Worm (Caenorhabditis elegans): ENCODE results near the gene dtmk-1.

The dtmk-1 gene

ce11 chrII:9928470-9928869 is 38.4 kb downstream of the dtmk-1 start:
- TF ChIP-seq aha-1 (tag) (peak; percentile 91), duxl-1 (tag; optimal IDR thresholded peaks at IDR 0.05; ENCODE audit: poor library complexity) (no peak)

DNA sequence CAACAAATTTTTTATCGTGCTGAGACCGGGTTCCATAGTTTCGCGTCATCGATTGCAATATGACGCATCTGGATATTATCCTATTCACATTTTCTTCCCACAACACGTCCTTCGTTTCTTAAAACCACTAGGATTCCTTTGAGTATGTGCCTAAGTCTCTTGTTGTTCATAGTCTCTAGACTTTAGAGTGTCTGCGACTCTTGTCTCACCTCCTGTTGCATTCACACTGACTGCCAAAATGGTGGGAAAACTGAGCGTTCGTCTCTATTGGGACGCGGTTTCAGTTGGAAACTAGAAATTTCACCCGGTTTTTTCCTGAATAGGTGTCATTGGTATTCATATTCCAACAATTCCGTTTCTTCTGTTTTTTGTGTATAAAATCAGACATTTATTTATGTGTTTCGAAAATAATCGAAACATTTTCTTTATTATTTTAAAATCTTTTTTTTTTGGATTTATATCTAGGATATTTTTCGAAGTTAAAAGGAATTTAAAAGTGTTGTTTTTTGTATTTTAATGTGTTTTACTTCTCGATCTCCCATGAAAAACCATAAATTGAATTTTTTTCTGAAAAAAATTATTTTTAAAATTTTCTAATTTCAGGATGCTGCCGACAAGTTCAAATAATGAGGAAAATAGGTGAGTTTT is 45.2 kb downstream of the dtmk-1 start, which contains the start of gene C05C10.2:
Gene C05C10.2, plus strand, starts transcription at position 598 of the 648 bp plus-strand sequence.
- TF ChIP-seq aha-1 (tag): peak; percentile 72
- peak in 1 of 2 experiments; percentile 42 for TF ChIP-seq unc-62 (GFP tag; optimal IDR thresholded peaks at IDR 0.05 in 1 of 2)
- TF ChIP-seq unc-62 (tag; optimal IDR thresholded peaks at IDR 0.05): no peak
- TF ChIP-seq duxl-1 (tag; optimal IDR thresholded peaks at IDR 0.05; ENCODE audit: poor library complexity): no peak

DNA sequence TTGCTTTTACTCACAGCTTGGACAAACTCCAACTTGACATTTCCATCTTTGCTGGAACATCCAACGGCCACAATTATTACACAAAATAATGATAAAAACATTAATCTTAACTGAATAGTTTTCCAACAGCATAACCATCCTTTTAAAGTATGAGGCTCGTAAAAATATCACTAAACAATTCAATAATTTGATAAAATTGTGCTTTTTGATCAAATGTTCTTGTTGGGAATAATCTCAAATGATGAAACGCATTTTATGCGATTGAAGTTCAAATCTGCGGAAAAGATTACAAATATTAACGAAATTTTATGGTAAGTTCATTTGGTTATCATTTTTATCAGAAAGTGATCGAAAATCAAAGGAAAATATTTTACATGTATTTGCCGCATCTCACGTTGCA is 46.4 kb downstream of the dtmk-1 start, which contains the start of gene pho-10:
Gene pho-10, minus strand, starts transcription at position 101 of the 400 bp plus-strand sequence.
- TF ChIP-seq F37D6.2 (tag; optimal IDR thresholded peaks at IDR 0.05) (no peak), lin-13 (GFP tag; optimal IDR thresholded peaks at IDR 0.05) (no peak), daf-8 (GFP tag; IDR thresholded peaks at IDR 0.05) (no peak), mdt-29 (GFP tag; IDR thresholded peaks at IDR 0.05) (no peak), attf-4 (tag; optimal IDR thresholded peaks at IDR 0.05) (no peak), nhr-111 (GFP tag; optimal IDR thresholded peaks at IDR 0.05) (no peak), R02D3.7 (tag; optimal IDR thresholded peaks at IDR 0.05) (no peak), arid-1 (GFP tag; conservative IDR thresholded peaks at IDR 0.05) (no peak), skn-1 (tag; optimal IDR thresholded peaks at IDR 0.05) (no peak), Y5F2A.4 (GFP tag; optimal IDR thresholded peaks at IDR 0.05) (no peak)

DNA sequence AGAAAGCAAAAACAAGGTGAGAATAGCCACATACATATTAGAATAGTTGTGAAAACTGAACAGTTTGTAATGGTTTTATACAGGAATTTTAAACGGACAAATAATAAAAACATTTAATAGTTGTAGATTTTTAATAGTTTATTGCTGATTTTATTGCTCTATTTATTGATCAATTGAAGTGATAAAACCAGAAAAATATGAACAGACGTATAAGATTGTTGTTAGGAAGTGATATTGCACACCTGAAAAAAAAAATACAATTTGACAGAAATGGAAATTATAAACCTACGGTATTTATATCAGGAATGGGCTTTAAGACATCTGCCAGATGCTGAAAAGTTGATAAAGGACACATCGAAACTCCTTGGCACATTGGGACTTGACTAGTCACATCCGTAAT is 49.0 kb downstream of the dtmk-1 start, which contains the start of gene C05C10.8:
Gene C05C10.8, minus strand, starts transcription at position 101 of the 400 bp plus-strand sequence.
- no peak for TF ChIP-seq dmd-8 (GFP tag; IDR thresholded peaks at IDR 0.05)

ce11 chrII:9916177-9916576 is 50.7 kb downstream of the dtmk-1 start, which contains the start of gene F26C11.4:
Gene F26C11.4 (minus strand): TSS chrII:9916277.
- no peak for TF ChIP-seq ceh-20 (GFP tag; IDR thresholded peaks at IDR 0.05)
- no peak for TF ChIP-seq daf-16 (GFP tag; optimal IDR thresholded peaks at IDR 0.05)
- TF ChIP-seq daf-16 (tag; optimal IDR thresholded peaks at IDR 0.05): no peak
- TF ChIP-seq nhr-25 (tag; optimal IDR thresholded peaks at IDR 0.05; ENCODE audit: borderline replicate concordance, insufficient read depth): no peak
- TF ChIP-seq zfp-2 (tag; optimal IDR thresholded peaks at IDR 0.05): no peak
- no peak for TF ChIP-seq cey-2 (tag; optimal IDR thresholded peaks at IDR 0.05; ENCODE audit: borderline replicate concordance, insufficient read depth)
- no peak for TF ChIP-seq nhr-102 (tag; optimal IDR thresholded peaks at IDR 0.05)
- no peak for TF ChIP-seq F44E2.7 (GFP tag; IDR thresholded peaks at IDR 0.05)
- TF ChIP-seq mxl-2 (GFP tag; conservative IDR thresholded peaks at IDR 0.05): no peak
- TF ChIP-seq zag-1 (tag; optimal IDR thresholded peaks at IDR 0.05): no peak
- TF ChIP-seq F37D6.2 (tag; optimal IDR thresholded peaks at IDR 0.05): no peak

- TF ChIP-seq arid-1 (GFP tag; conservative IDR thresholded peaks at IDR 0.05): no peak
- TF ChIP-seq snpc-4 (tag; optimal IDR thresholded peaks at IDR 0.05): no peak
- no peak for TF ChIP-seq ceh-32 (tag; optimal IDR thresholded peaks at IDR 0.05; ENCODE audit: poor library complexity)
- no peak for TF ChIP-seq nhr-76 (tag; optimal IDR thresholded peaks at IDR 0.05)
- TF ChIP-seq ZK546.5 (tag; optimal IDR thresholded peaks at IDR 0.05): no peak
- TF ChIP-seq rbr-2 (tag; optimal IDR thresholded peaks at IDR 0.05): no peak
- TF ChIP-seq lin-13 (GFP tag; optimal IDR thresholded peaks at IDR 0.05): no peak
- no peak for TF ChIP-seq F10B5.3 (tag; optimal IDR thresholded peaks at IDR 0.05)
- TF ChIP-seq Y75B8A.6 (GFP tag; IDR thresholded peaks at IDR 0.05): no peak
- TF ChIP-seq T20F7.1 (GFP tag; optimal IDR thresholded peaks at IDR 0.05): no peak
- no peak for TF ChIP-seq Y105C5A.15 (GFP tag; IDR thresholded peaks at IDR 0.05)
- no peak for TF ChIP-seq mep-1 (tag; optimal IDR thresholded peaks at IDR 0.05)
- no peak for TF ChIP-seq dpl-1 (GFP tag; optimal IDR thresholded peaks at IDR 0.05)
- no peak for TF ChIP-seq nhr-41 (GFP tag; IDR thresholded peaks at IDR 0.05)
- no peak for TF ChIP-seq ceh-82 (tag; optimal IDR thresholded peaks at IDR 0.05)
- no peak for TF ChIP-seq hlh-30 (tag; optimal IDR thresholded peaks at IDR 0.05; ENCODE audit: insufficient read depth)
- TF ChIP-seq zfp-3 (GFP tag; conservative IDR thresholded peaks at IDR 0.05): no peak
- TF ChIP-seq fkh-10 (GFP tag; optimal IDR thresholded peaks at IDR 0.05): no peak
- no peak for TF ChIP-seq zfp-2 (tag; optimal IDR thresholded peaks at IDR 0.05)
These were observed 51.9 kb downstream of the dtmk-1 start, which contains the start of gene F26C11.3 for ce11 chrII:9914999-9915398. Gene F26C11.3 (minus strand): TSS chrII:9915099.

Measured in whole organism, L4 larva.